Worm (Caenorhabditis elegans) whole organism, L4/young adult: Measurements from ENCODE around the gene C50F4.10.

Source experiments
- W03F9.2 ChIP-seq: fragments of 150-350 bp; optimal IDR thresholded peaks from 2 replicates; lab custom pipeline; 2014; ENCODE audit warnings: missing biosample characterization, missing genetic modification characterization
- him-1 ChIP-seq: sonication (generic microtip); optimal IDR thresholded peaks from 2 replicates; lab custom pipeline; 2016; ENCODE audit warnings: missing genotype, missing genetic modification reagents, missing genetic modification characterization, missing compliant biosample characterization

- no peak for TF ChIP-seq him-1 (tag; lab: Kevin White, UChicago)
- TF ChIP-seq W03F9.2 (tag; lab: Kevin White, UChicago): no peak
Measured at ce11 chrV:9556668-9557067, 25.3 kb upstream of the C50F4.10 start.
